Worm (Caenorhabditis elegans): Measurements from ENCODE around the gene F33A8.4.

F33A8.4 gene

DNA sequence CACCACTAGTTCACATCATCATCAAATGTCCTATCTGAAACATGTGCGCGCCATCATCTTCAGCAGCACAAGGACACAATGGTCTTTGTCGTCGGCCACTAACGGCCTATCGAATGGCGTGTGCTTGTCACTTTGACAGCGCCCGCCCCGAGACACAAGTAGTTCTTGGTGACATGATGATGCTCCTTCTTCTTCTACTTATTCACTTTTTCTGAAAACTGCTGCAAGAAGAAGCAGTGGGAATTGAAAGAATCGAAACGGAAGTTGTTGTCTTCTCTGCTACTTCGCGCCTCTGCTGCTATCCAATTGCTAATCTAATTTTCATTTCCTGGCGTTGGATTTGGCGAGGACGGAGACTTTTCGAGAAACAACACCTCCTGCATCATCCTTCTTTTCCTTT is 44.4 kb downstream of the F33A8.4 start:
- TF ChIP-seq unc-62 (GFP tag; optimal IDR thresholded peaks at IDR 0.05 in 1 of 2) (peak in 1 of 2 experiments; percentile 94), unc-62 (tag; optimal IDR thresholded peaks at IDR 0.05) (no peak), ceh-62 (tag; optimal IDR thresholded peaks at IDR 0.05) (no peak)

DNA sequence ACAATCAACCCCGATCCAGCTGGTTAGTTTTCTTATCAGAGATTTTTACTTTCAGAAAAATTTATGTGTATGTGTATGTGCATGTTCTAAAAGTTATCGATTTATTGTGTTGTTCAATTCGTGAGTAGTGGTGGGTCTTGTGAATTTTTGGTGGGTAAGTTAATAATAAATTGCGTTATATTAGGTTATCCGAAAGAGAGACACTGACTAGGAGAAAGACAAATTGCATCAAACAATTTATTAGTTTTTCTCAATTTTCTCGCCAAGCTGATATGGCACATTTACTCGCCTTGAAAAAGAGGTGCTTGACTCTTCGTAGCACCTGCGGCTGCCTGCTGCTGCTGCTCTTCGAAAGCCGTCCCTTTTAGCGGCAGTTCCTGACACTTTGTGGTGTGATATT is 49.7 kb downstream of the F33A8.4 start:
- TF ChIP-seq aha-1 (tag): peak; percentile 63
- TF ChIP-seq rbr-2 (tag; optimal IDR thresholded peaks at IDR 0.05): no peak
- TF ChIP-seq T20F7.1 (GFP tag; optimal IDR thresholded peaks at IDR 0.05): no peak
- 0 out of 2 replicates have a peak, but pooled peaks have one; percentile 6 for TF ChIP-seq set-16 (GFP tag; IDR thresholded peaks at IDR 0.05)
- no peak for TF ChIP-seq ceh-28 (tag; optimal IDR thresholded peaks at IDR 0.05)
- peak; percentile 49 for TF ChIP-seq ces-1 (GFP tag; optimal IDR thresholded peaks at IDR 0.05)
- no peak for TF ChIP-seq spr-3 (GFP tag; optimal IDR thresholded peaks at IDR 0.05)
- TF ChIP-seq hif-1 (tag; optimal IDR thresholded peaks at IDR 0.05): no peak
- TF ChIP-seq ceh-20 (GFP tag; IDR thresholded peaks at IDR 0.05): no peak
- TF ChIP-seq spr-1 (tag; optimal IDR thresholded peaks at IDR 0.05): no peak
